Worm (Caenorhabditis elegans) whole organism, dauer: ENCODE measurements around the gene col-89.
"Not testable (repeated sequence)": the region's sequence is repeated elsewhere in the genome, so short reads cannot be mapped to it uniquely, and the experiment has no call there.

Experiments used
- unc-62 ChIP-seq: sonication (generic microtip); optimal IDR thresholded peaks from 2 replicates; lab custom pipeline; 2017; ENCODE audit warnings: missing biosample characterization, missing genetic modification reagents, missing genetic modification characterization

col-89 gene

ce11 chrIII:4748109-4748508, at the start of gene col-89:
TSS of gene col-89 (plus strand) at chrIII:4748127.
- TF ChIP-seq unc-62 (GFP tag; lab: Kevin White, UChicago): no peak

DNA sequence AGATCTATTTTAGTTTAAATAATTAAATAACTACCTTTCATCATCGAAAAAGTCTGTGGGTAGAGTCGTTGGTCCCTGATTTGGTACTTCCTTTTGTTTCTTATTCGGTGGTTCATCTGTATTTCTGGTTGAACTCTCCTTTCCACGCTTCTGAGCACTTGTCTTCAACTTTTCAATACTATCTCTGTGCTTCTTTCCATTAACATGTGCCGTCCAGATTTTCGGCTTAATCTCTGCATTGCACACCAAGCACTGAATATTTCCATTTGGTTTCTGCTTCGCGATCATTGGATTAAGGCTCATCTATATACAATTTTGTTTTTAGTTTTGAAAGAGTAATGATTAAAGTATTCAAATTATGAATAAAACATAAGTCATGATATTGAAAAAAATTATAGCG, 48.0 kb upstream of the col-89 start, which contains the start of gene sel-13:
Gene sel-13 (minus strand): TSS at position 303 of the 400 bp plus-strand sequence.
- no peak for TF ChIP-seq unc-62 (GFP tag; lab: Kevin White, UChicago)

- TF ChIP-seq unc-62 (GFP tag; lab: Kevin White, UChicago): no peak
Observed at ce11 chrIII:4703932-4704454, 43.9 kb upstream of the col-89 start, which contains the start of the genes clp-2 and mrpl-16. TSS of gene clp-2 (minus strand) at chrIII:4704025. TSS of gene mrpl-16 (plus strand) at chrIII:4704404.

ce11 chrIII:4705207-4705606, 42.7 kb upstream of the col-89 start, which contains the start of gene pgap-2:
TSS of gene pgap-2 (plus strand) at chrIII:4705507.
- TF ChIP-seq unc-62 (GFP tag; lab: Kevin White, UChicago): no peak

DNA sequence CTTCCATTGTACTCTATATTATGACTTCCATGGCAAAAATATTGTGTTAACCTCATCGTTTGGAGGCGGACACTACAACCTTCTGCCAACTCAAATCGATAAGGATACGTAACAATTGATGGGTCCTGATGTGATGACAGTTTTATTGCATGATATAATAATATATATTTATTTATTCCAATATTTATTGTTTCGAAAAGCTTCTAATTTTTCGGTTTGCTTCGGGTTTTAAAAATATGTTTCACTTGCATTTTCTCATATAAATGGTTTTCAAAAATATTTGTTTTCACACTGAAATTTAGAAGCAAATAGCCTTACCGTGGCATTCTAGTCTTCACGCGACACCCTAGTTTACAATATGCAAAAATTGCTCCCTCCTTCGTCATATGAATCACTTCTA, 41.2 kb upstream of the col-89 start, which contains the start of gene T04A8.13:
Gene T04A8.13 (plus strand): TSS at position 301 of the 400 bp plus-strand sequence.
- TF ChIP-seq unc-62 (GFP tag; lab: Kevin White, UChicago): no peak

ce11 chrIII:4708909-4709308, 39.0 kb upstream of the col-89 start, which contains the start of gene T04A8.18:
TSS of gene T04A8.18 (plus strand) at chrIII:4709209.
- TF ChIP-seq unc-62 (GFP tag; lab: Kevin White, UChicago): no peak

DNA sequence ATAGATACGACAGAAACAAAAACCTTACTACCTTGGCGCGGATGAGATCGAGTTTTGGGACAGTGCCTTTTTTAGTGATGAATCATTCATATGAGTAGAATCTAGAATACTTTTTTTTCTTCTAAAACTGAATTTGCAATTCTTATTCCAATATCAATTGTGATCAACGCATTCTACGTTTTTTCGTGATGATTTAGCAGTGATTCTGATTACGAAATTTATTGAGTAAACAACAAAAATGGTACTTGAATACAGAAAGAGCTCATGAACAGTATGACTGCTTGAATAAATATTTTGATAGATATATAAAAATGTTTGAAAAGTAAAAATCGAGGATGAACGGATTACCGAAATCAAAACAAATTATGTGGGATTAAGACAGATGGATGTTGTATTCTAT, 32.8 kb upstream of the col-89 start, which contains the start of gene him-18:
Gene him-18 (minus strand): TSS at position 101 of the 400 bp plus-strand sequence.
- no peak for TF ChIP-seq unc-62 (GFP tag; lab: Kevin White, UChicago)

DNA sequence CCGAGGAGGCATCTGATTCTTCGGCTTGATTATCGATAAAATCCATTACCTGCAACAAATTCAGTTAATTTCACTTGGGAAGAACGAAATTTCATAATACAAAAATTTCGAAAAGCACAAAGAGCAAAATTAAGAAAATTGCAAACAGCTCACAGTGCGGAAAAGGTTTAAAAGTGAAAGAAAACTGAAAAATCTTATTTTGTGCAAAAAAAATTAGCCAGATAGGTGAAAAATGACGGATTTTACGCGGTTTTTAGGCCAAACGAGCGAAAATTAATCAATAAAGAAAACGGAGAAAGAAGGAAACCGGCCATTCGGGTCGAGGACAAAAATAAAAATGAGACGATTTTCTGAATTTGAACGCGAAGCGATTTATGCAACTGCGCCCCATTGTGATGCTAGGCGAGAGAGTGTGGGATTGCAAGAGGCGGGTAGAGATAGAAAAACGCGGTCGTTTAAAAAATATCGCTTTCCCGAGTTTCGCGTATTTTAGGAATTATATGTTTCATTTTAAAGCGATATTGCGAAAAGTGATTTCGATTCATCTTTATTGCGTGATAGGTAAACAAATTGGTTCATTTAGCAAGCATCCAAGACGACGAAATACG, 27.2 kb upstream of the col-89 start, which contains the start of gene emb-5:
Gene emb-5 (minus strand): TSS at position 51 of the 608 bp plus-strand sequence.
- no peak for TF ChIP-seq unc-62 (GFP tag; lab: Kevin White, UChicago)

ce11 chrIII:4721750-4722149, 26.2 kb upstream of the col-89 start, which contains the start of gene acy-1:
TSS of gene acy-1 (plus strand) at chrIII:4722095.
- no peak for TF ChIP-seq unc-62 (GFP tag; lab: Kevin White, UChicago)

DNA sequence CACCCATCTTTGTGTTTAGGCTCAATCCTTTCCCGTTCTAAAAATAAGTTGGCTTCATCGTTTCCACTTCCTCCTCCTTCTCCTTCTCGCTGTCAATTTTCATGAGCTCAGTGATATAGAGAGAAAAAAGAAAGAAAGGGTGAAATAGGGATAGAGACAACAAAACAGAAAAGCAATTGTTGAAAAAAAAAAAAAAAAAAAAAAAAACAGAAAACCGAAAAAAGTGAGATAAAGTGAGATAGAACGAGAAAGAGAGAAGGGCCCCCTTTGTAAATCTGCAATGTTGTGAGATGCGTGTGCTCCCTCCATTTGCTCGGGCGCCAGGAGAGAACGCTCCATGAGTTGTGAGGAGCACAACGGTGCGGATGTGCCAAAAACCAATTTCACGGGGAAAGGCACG, 24.0 kb upstream of the col-89 start:
- TF ChIP-seq unc-62 (GFP tag; lab: Kevin White, UChicago): no peak

ce11 chrIII:4731295-4731988, 16.5 kb upstream of the col-89 start, which contains the start of gene F17C8.3:
TSS of gene F17C8.3 (plus strand) at chrIII:4731938.
- TF ChIP-seq unc-62 (GFP tag; lab: Kevin White, UChicago): no peak

ce11 chrIII:4734056-4734455, 13.9 kb upstream of the col-89 start, which contains the start of gene F17C8.9:
TSS of gene F17C8.9 (plus strand) at chrIII:4734356.
- TF ChIP-seq unc-62 (GFP tag; lab: Kevin White, UChicago): no peak

ce11 chrIII:4735443-4735842, 12.5 kb upstream of the col-89 start, which contains the start of gene F17C8.7:
TSS of gene F17C8.7 (plus strand) at chrIII:4735743.
- TF ChIP-seq unc-62 (GFP tag; lab: Kevin White, UChicago): no peak

DNA sequence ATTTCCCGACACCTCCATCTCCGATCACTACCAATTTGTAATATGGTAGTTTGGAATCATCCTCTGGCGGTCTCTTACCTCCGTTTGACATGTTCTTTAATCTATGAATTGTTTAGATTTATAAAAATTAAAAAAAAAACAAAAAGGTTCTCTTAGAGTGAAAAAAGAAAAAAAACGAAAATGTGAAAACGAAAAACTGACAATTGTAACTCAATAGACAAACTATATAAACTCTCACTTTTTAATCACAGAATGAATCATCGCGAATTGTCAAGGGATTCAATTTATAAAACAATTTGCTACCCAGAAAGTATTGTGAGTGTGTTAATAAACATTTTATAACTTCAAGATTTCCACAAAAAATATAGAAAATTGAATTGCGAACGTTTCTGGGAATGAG, 8.0 kb upstream of the col-89 start, which contains the start of gene ras-2:
Gene ras-2 (minus strand): TSS at position 101 of the 400 bp plus-strand sequence.
- no peak for TF ChIP-seq unc-62 (GFP tag; lab: Kevin White, UChicago)

DNA sequence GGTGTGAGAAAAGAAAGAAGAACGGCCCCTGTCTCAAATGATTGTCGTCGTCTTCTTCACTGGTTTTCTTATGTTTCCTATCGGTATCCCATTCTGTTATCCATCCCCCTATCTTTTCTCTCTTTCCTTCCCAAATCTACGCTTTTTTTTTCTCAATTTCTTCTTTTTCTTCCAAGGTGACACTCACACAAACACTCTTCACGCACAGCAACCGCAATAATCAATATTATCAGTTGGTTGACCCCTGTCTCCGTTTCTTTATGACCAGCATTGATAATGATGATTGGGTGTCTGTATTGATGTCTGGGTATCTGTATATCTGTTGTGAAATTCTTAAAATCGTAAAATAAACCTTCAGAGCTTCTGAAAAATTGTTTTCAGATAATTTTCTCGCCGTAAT, 7.1 kb upstream of the col-89 start:
- TF ChIP-seq unc-62 (GFP tag; lab: Kevin White, UChicago): no peak

- not testable (repeated sequence) for TF ChIP-seq unc-62 (GFP tag; lab: Kevin White, UChicago)
Observed at ce11 chrIII:4742620-4743019, 5.3 kb upstream of the col-89 start, which contains the start of gene twk-6. TSS of gene twk-6 (plus strand) at chrIII:4742920.
